Fruit fly (Drosophila melanogaster) whole organism, embryonic: ENCODE measurements around the gene flfl.

Experiments
- B-H1 ChIP-seq: fragments of 200-800 bp; sonication (Bioruptor generic); IDR thresholded peaks from 3 replicates; pipeline ENCODE4 v1.3.6; 2022; ENCODE audit warnings: missing biosample characterization, missing genetic modification characterization
- CG11695 ChIP-seq: fragments of 200-800 bp; sonication (Bioruptor generic); IDR thresholded peaks from 3 replicates; pipeline ENCODE4 v1.3.6; 2022; ENCODE audit warnings: missing biosample characterization, missing genetic modification characterization
- CG14710 ChIP-seq: fragments of 200-800 bp; sonication (Bioruptor generic); optimal IDR thresholded peaks from 3 replicates; lab custom pipeline; 2019; ENCODE audit warnings: missing biosample characterization, mild to moderate bottlenecking, missing genetic modification characterization, moderate library complexity
- CG15073 ChIP-seq: fragments of 200-800 bp; sonication (Bioruptor generic); optimal IDR thresholded peaks from 2 replicates; lab custom pipeline; 2016; ENCODE audit warnings: missing biosample characterization, missing genetic modification characterization
- CG15479 ChIP-seq: fragments of 200-800 bp; sonication (Bioruptor generic); optimal IDR thresholded peaks from 3 replicates; lab custom pipeline; 2019; ENCODE audit warnings: missing biosample characterization, mild to moderate bottlenecking, missing genetic modification characterization, moderate library complexity
- CG15696 ChIP-seq: fragments of 200-800 bp; sonication (Bioruptor generic); optimal IDR thresholded peaks from 2 replicates; lab custom pipeline; 2019; ENCODE audit warnings: missing biosample characterization, mild to moderate bottlenecking, missing genetic modification characterization, moderate library complexity
- CG17802 ChIP-seq: fragments of 200-800 bp; sonication (Bioruptor generic); optimal IDR thresholded peaks from 2 replicates; lab custom pipeline; 2018; ENCODE audit warnings: missing biosample characterization, mild to moderate bottlenecking, missing genetic modification characterization, moderate library complexity
- CG4328 ChIP-seq: fragments of 200-800 bp; sonication (Bioruptor generic); optimal IDR thresholded peaks from 3 replicates; lab custom pipeline; 2017; ENCODE audit warnings: missing biosample characterization, missing genetic modification reagents, missing genetic modification characterization
- CG5245 ChIP-seq: fragments of 200-800 bp; sonication (Bioruptor generic); optimal IDR thresholded peaks from 3 replicates; lab custom pipeline; 2016; ENCODE audit warnings: missing biosample characterization, missing genetic modification characterization
- CG6689 ChIP-seq: fragments of 200-800 bp; sonication (Bioruptor generic); IDR thresholded peaks from 2 replicates; pipeline ENCODE4 v1.3.6; 2022; ENCODE audit warnings: missing biosample characterization, missing genetic modification characterization
- CG9932 ChIP-seq: fragments of 200-800 bp; sonication (Bioruptor generic); IDR thresholded peaks from 2 replicates; pipeline ENCODE4 v1.3.6; 2022; ENCODE audit warnings: missing biosample characterization, missing genetic modification characterization
- Dll ChIP-seq: fragments of 200-800 bp; sonication (Bioruptor generic); IDR thresholded peaks from 4 replicates; pipeline ENCODE4 v1.3.6; 2022; ENCODE audit warnings: missing biosample characterization, missing genetic modification characterization; ENCODE audit not compliant: partially characterized antibody
- Ets97D ChIP-seq: fragments of 200-800 bp; sonication (Bioruptor generic); optimal IDR thresholded peaks from 3 replicates; lab custom pipeline; 2016; ENCODE audit warnings: missing biosample characterization, missing genetic modification characterization
- HLH3B ChIP-seq: fragments of 200-800 bp; sonication (Bioruptor generic); IDR thresholded peaks from 2 replicates; pipeline ENCODE4 v1.3.6; 2022; ENCODE audit warnings: missing biosample characterization, missing genetic modification characterization
- MBD-R2 ChIP-seq: fragments of 200-800 bp; sonication (Bioruptor generic); IDR thresholded peaks from 2 replicates; pipeline ENCODE4 v1.3.6; 2022; ENCODE audit warnings: missing biosample characterization, missing genetic modification characterization
- Med ChIP-seq: fragments of 200-800 bp; sonication (Bioruptor generic); peaks from one replicate; lab custom pipeline; 2016; ENCODE audit warnings: missing biosample characterization, missing genetic modification characterization, mild to moderate bottlenecking, inconsistent platforms, moderate library complexity
- Mrtf ChIP-seq: fragments of 200-800 bp; sonication (Bioruptor generic); IDR thresholded peaks from 3 replicates; pipeline ENCODE4 v1.3.6; 2022; ENCODE audit warnings: missing biosample characterization, missing genetic modification characterization
- NK7.1 ChIP-seq: fragments of 200-800 bp; sonication (Bioruptor generic); optimal IDR thresholded peaks from 3 replicates; lab custom pipeline; 2016; ENCODE audit warnings: missing biosample characterization, missing genetic modification characterization
- Neu2 ChIP-seq: fragments of 200-800 bp; sonication (Bioruptor generic); optimal IDR thresholded peaks from 3 replicates; lab custom pipeline; 2016; ENCODE audit warnings: missing biosample characterization, missing genetic modification characterization, borderline replicate concordance
- Sin3A ChIP-seq: fragments of >200 bp; optimal IDR thresholded peaks from 2 replicates; lab custom pipeline; 2018
- TFAM ChIP-seq: fragments of 200-800 bp; sonication (Bioruptor generic); optimal IDR thresholded peaks from 2 replicates; lab custom pipeline; 2017; ENCODE audit warnings: missing biosample characterization, missing genetic modification characterization, inconsistent platforms
- Trl ChIP-seq, 3 experiments: fragments of >200 bp in 2 of 3; fragments of 200-800 bp in 1 of 3; sonication (Bioruptor generic) in 1 of 3; optimal IDR thresholded peaks; 2 replicates in 1 of 3; 3 replicates in 2 of 3; lab custom pipeline; 2016 to 2017; ENCODE audit warnings: missing biosample characterization in 1 of 3, missing genetic modification characterization in 1 of 3
- YL-1 ChIP-seq: fragments of 200-800 bp; sonication (Bioruptor generic); optimal IDR thresholded peaks from 3 replicates; lab custom pipeline; 2017; ENCODE audit warnings: missing biosample characterization, mild to moderate bottlenecking, missing genetic modification characterization
- ap ChIP-seq: fragments of 200-800 bp; sonication (Bioruptor generic); IDR thresholded peaks from 2 replicates; pipeline ENCODE4 v1.3.6; 2022; ENCODE audit warnings: missing biosample characterization, missing genetic modification characterization
- br ChIP-seq: fragments of >200 bp; optimal IDR thresholded peaks from 2 replicates; lab custom pipeline; 2017
- bsh ChIP-seq, 2 experiments: fragments of 200-800 bp; sonication (Bioruptor generic); optimal IDR thresholded peaks; 2 replicates each; lab custom pipeline; 2017 to 2018; ENCODE audit warnings: mild to moderate bottlenecking in 2 of 2, missing biosample characterization in 2 of 2, missing genetic modification characterization in 2 of 2, moderate library complexity in 1 of 2
- cg ChIP-seq: fragments of 200-800 bp; sonication (Bioruptor generic); optimal IDR thresholded peaks from 3 replicates; lab custom pipeline; 2019; ENCODE audit warnings: missing biosample characterization, mild to moderate bottlenecking, missing genetic modification characterization, moderate library complexity
- chinmo ChIP-seq: fragments of 200-800 bp; sonication (Bioruptor generic); IDR thresholded peaks from 4 replicates; pipeline ENCODE4 v1.3.6; 2022; ENCODE audit warnings: missing biosample characterization, missing genetic modification characterization; ENCODE audit not compliant: partially characterized antibody
- ci ChIP-seq: fragments of 200-800 bp; sonication (Bioruptor generic); IDR thresholded peaks from 3 replicates; pipeline ENCODE4 v1.3.6; 2022; ENCODE audit warnings: missing biosample characterization, missing genetic modification characterization
- corto ChIP-seq: fragments of 200-800 bp; sonication (Bioruptor generic); optimal IDR thresholded peaks from 2 replicates; lab custom pipeline; 2016; ENCODE audit warnings: missing biosample characterization, mild to moderate bottlenecking, missing genetic modification characterization, moderate library complexity
- crol ChIP-seq: fragments of 200-800 bp; sonication (Bioruptor generic); IDR thresholded peaks from 2 replicates; pipeline ENCODE4 v1.3.6; 2022; ENCODE audit warnings: missing biosample characterization, missing genetic modification characterization
- dm ChIP-seq: fragments of 200-800 bp; sonication (Bioruptor generic); optimal IDR thresholded peaks from 3 replicates; lab custom pipeline; 2016; ENCODE audit warnings: missing biosample characterization, missing genetic modification characterization
- h ChIP-seq: fragments of >200 bp; optimal IDR thresholded peaks from 2 replicates; lab custom pipeline; 2017
- ken ChIP-seq: fragments of 200-800 bp; sonication (Bioruptor generic); IDR thresholded peaks from 3 replicates; pipeline ENCODE4 v1.3.6; 2022; ENCODE audit warnings: missing biosample characterization, missing genetic modification characterization
- kni ChIP-seq: fragments of 200-800 bp; sonication (Bioruptor generic); optimal IDR thresholded peaks from 3 replicates; lab custom pipeline; 2017; ENCODE audit warnings: mild to moderate bottlenecking, missing biosample characterization, missing genetic modification reagents, missing genetic modification characterization
- lov ChIP-seq, 2 experiments: fragments of 200-800 bp in 1 of 2; fragments of >200 bp in 1 of 2; sonication (Bioruptor generic) in 1 of 2; IDR thresholded peaks in 1 of 2; optimal IDR thresholded peaks in 1 of 2; 2 replicates in 1 of 2; 3 replicates in 1 of 2; pipeline versions ENCODE4 v1.3.6 to Lab custom; 2017 to 2022; ENCODE audit warnings: missing biosample characterization in 1 of 2, missing genetic modification characterization in 1 of 2
- peb ChIP-seq: fragments of 200-800 bp; sonication (Bioruptor generic); IDR thresholded peaks from 2 replicates; pipeline ENCODE4 v1.3.6; 2022; ENCODE audit warnings: missing biosample characterization, missing genetic modification characterization
- phol ChIP-seq: fragments of 200-800 bp; sonication (Bioruptor generic); optimal IDR thresholded peaks from 3 replicates; lab custom pipeline; 2018; ENCODE audit warnings: missing biosample characterization, mild to moderate bottlenecking, missing genetic modification characterization, moderate library complexity
- psq ChIP-seq: fragments of 200-800 bp; sonication (Bioruptor generic); optimal IDR thresholded peaks from 2 replicates; lab custom pipeline; 2017; ENCODE audit warnings: missing biosample characterization, missing genetic modification characterization
- rib ChIP-seq: fragments of 200-800 bp; sonication (Bioruptor generic); IDR thresholded peaks from 2 replicates; pipeline ENCODE4 v1.3.6; 2022; ENCODE audit warnings: missing biosample characterization, missing genetic modification characterization
- row ChIP-seq: fragments of 200-800 bp; sonication (Bioruptor generic); IDR thresholded peaks from 3 replicates; pipeline ENCODE4 v1.3.6; 2022; ENCODE audit warnings: missing biosample characterization, missing genetic modification characterization
- slbo ChIP-seq: fragments of 200-800 bp; sonication (Bioruptor generic); IDR thresholded peaks from 2 replicates; pipeline ENCODE4 v1.3.6; 2022; ENCODE audit warnings: missing biosample characterization, missing genetic modification characterization
- tgo ChIP-seq: fragments of 200-800 bp; sonication (Bioruptor generic); IDR thresholded peaks from 3 replicates; pipeline ENCODE4 v1.3.6; 2022; ENCODE audit warnings: missing biosample characterization, missing genetic modification characterization
- toy ChIP-seq: fragments of 200-800 bp; sonication (Bioruptor generic); IDR thresholded peaks from 2 replicates; pipeline ENCODE4 v1.3.6; 2022; ENCODE audit warnings: missing biosample characterization, missing genetic modification characterization
- zf30C ChIP-seq: fragments of 200-800 bp; sonication (Bioruptor generic); optimal IDR thresholded peaks from 3 replicates; lab custom pipeline; 2018; ENCODE audit warnings: missing biosample characterization, mild to moderate bottlenecking, missing genetic modification characterization
- zfh2 ChIP-seq: fragments of 200-800 bp; sonication (Bioruptor generic); optimal IDR thresholded peaks from 2 replicates; lab custom pipeline; 2016; ENCODE audit warnings: missing biosample characterization, missing genetic modification characterization

flfl gene

DNA sequence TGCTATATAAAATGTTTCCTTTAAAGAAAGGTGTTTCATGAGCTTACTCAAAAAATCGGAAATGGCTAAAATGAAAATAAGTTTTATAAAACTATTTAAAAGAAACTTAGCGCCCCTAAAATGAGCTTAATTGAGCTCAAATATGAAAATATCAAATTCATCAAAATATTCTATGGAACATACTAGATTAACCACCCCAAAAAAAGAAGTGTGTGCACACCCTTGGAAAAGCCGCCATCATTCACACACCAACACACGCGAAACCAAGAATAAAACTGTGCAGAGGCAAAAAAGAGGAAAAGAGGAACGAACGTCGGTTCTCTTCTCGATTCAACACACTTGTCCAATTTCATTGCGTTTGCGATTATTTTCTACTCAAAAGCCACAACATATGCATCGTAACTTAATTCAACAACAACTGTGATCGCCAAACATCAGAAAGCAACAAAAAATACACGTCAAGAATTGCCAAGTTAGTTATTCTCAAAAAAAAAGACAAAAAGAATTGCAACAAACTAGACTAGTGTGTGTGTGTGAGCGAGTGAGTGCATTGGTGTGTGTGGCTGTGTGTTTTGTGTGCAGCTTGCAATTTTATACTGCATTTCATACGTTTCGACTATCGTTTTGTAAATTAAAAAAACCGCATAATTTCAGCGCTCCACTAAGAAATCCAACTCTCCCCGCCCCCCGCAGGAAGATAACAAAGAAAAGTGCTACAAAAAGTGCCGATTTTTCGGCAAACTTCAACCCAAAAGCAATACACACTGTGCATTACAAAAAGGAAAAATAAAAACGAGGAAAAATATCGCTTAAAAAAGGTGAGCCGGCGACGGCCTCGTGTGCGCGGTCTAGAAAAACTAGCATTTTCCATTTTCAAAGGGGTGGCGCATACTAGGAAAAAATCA is 36.7 kb upstream of the flfl start, which contains the start of gene rin (continued):
- TF ChIP-seq Ets97D (GFP tag; lab: Kevin White, UChicago): peak; percentile 29
- TF ChIP-seq row (GFP tag; lab: Robert Waterston, UW): peak; percentile 71
- TF ChIP-seq TFAM (GFP tag; lab: Kevin White, UChicago): no peak
- peak; percentile 42 for TF ChIP-seq CG15479 (GFP tag; lab: Kevin White, UChicago)
- TF ChIP-seq bsh (GFP tag; optimal IDR thresholded peaks at IDR 0.05; lab: Kevin White, UChicago): peak in 1 of 2 experiments; percentile 80
- TF ChIP-seq slbo: peak; percentile 27; the same call in 1 of the 2 replicates
- TF ChIP-seq phol (tag; lab: Kevin White, UChicago): peak; percentile 91
- TF ChIP-seq MBD-R2: 0 out of 2 replicates have a peak, but pooled peaks have one; percentile 33
- TF ChIP-seq CG6689 (GFP tag; lab: Robert Waterston, UW): peak; percentile 84
- peak; percentile 94 for TF ChIP-seq CG17802 (tag; lab: Kevin White, UChicago)
- peak; percentile 71 for TF ChIP-seq CG9932 (GFP tag; lab: Robert Waterston, UW)
- TF ChIP-seq br (lab: Kevin White, UChicago): no peak
- TF ChIP-seq zf30C (GFP tag; lab: Kevin White, UChicago): peak; percentile 35
- TF ChIP-seq, all 482 proteins: peak for 40

DNA sequence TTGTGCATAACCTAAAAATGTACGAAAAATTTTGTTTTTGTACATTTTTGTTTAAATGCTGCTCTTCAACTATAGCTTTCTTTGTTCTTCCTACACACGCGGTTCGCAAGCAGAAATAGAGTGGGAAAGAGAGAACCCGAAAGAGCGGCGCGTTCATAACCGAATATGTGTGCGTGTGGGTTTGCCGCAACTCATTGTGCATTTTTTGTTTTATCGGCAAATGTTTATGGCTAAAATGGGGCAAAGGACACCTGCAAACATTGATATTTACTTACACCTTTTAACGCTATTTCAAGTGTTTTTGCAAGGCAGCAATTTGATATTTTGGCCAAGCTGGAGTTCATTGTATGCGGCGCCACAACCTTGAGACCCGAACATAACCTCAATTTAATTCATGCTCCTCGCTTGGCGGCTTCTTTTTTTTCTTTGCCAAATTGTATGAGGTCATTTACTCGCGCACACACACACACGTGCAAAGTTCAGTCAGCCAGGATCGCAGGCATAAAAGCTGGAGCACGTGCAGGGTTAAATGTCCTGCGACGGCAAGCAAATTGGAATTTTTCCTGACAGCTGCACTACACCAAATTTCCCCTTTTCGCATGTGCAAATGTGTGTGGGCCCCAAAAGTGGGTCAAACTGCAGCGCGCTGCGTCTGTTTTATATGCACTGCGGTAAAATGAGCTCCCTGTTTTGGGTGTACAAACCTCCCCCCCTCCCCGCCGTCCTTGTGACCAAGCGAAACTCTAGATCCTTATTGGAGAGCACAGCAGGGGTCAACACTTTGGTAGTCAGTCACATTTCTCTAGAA is 35.8 kb upstream of the flfl start:
- TF ChIP-seq corto (no peak), toy (GFP tag; lab: Robert Waterston, UW) (no peak), CG15073 (GFP tag; lab: Kevin White, UChicago) (no peak), ap (GFP tag; lab: Robert Waterston, UW) (no peak), MBD-R2 (peak; percentile 29; the same call in 1 of the 2 replicates), rib (GFP tag; lab: Robert Waterston, UW) (no peak), Trl (optimal IDR thresholded peaks at IDR 0.05; lab: Kevin White, UChicago) (peak; percentile 46 to 71), Trl (GFP tag; optimal IDR thresholded peaks at IDR 0.05; lab: Kevin White, UChicago) (no peak), Mrtf (GFP tag; lab: Robert Waterston, UW) (no peak), CG11695 (GFP tag; lab: Robert Waterston, UW) (0 out of 3 replicates have a peak, but pooled peaks have one; percentile 7), h (no peak), CG5245 (GFP tag; lab: Kevin White, UChicago) (no peak), zfh2 (GFP tag; lab: Kevin White, UChicago) (no peak), YL-1 (peak; percentile 32), HLH3B (GFP tag; lab: Robert Waterston, UW) (no peak), CG4328 (GFP tag; lab: Kevin White, UChicago) (no peak), Neu2 (GFP tag; lab: Kevin White, UChicago) (peak; percentile 26), chinmo (GFP tag; lab: Robert Waterston, UW) (peak; percentile 73; the same call in 1 of the 4 replicates), kni (GFP tag; lab: Kevin White, UChicago) (peak; percentile 34), ken (GFP tag; lab: Robert Waterston, UW) (no peak), tgo (GFP tag; lab: Robert Waterston, UW) (no peak), Sin3A (peak; percentile 14), Med (peak; percentile 39), ci (GFP tag; lab: Robert Waterston, UW) (no peak), CG15696 (no peak), dm (GFP tag; lab: Kevin White, UChicago) (peak; percentile 68), crol (GFP tag; lab: Robert Waterston, UW) (peak; percentile 61), cg (GFP tag; lab: Kevin White, UChicago) (peak; percentile 65), CG14710 (tag; lab: Kevin White, UChicago) (no peak), peb (no peak), psq (peak; percentile 77), Dll (GFP tag; lab: Robert Waterston, UW) (0 out of 4 replicates have a peak, but pooled peaks have one; percentile 44), NK7.1 (GFP tag; lab: Kevin White, UChicago) (no peak), B-H1 (no peak; the same call in 2 of the 3 replicates), lov (optimal IDR thresholded peaks at IDR 0.05; lab: Kevin White, UChicago) (no peak), lov (GFP tag; IDR thresholded peaks at IDR 0.05; lab: Robert Waterston, UW) (no peak)
